Worm (Caenorhabditis elegans) whole organism, young adult: ENCODE measurements around the gene T19B10.12.

ENCODE experiments used
- F57C9.4 ChIP-seq: sonication (generic microtip); optimal IDR thresholded peaks from 2 replicates; lab custom pipeline; 2017; ENCODE audit warnings: mild to moderate bottlenecking, missing genetic modification characterization, missing compliant biosample characterization
- bed-1 ChIP-seq: fragments of 200-800 bp; sonication (Bioruptor generic); IDR thresholded peaks from 2 replicates; pipeline ENCODE4 v1.3.6; 2022; ENCODE audit warnings: missing genetic modification reagents, missing genetic modification characterization, missing compliant biosample characterization
- ets-4 ChIP-seq: fragments of 200-800 bp; sonication (Bioruptor generic); optimal IDR thresholded peaks from 2 replicates; lab custom pipeline; 2018; ENCODE audit warnings: mild to moderate bottlenecking, missing genetic modification characterization, missing compliant biosample characterization

- TF ChIP-seq F57C9.4 (tag; lab: Kevin White, UChicago) (no peak), ets-4 (GFP tag; lab: Kevin White, UChicago) (no peak), bed-1 (no peak)
These were observed 4.1 kb downstream of the T19B10.12 start, which contains the start of gene srsx-31 for ce11 chrV:11254980-11255379.
